Worm (Caenorhabditis elegans) whole organism, late embryonic: ENCODE data around the gene srh-236.
"Not testable (repeated sequence)": the region's sequence is repeated elsewhere in the genome, so short reads cannot be mapped to it uniquely, and the experiment has no call there.

Source experiments
- C08G9.2 ChIP-seq: sonication (generic microtip); optimal IDR thresholded peaks from 2 replicates; lab custom pipeline; 2016; ENCODE audit warnings: mild to moderate bottlenecking, missing genetic modification characterization, moderate library complexity, missing compliant biosample characterization
- C38D4.7 ChIP-seq: fragments of 200-800 bp; sonication (Bioruptor generic); optimal IDR thresholded peaks from 2 replicates; lab custom pipeline; 2018; ENCODE audit warnings: mild to moderate bottlenecking, missing genetic modification characterization, moderate library complexity, missing compliant biosample characterization
- K02D7.2 ChIP-seq: sonication (generic microtip); optimal IDR thresholded peaks from 2 replicates; lab custom pipeline; 2017; ENCODE audit warnings: mild to moderate bottlenecking, missing genetic modification characterization, missing compliant biosample characterization
- K09A11.1 ChIP-seq: sonication (generic microtip); optimal IDR thresholded peaks from 2 replicates; lab custom pipeline; 2017; ENCODE audit warnings: antibody characterized with exemption, mild to moderate bottlenecking, missing genetic modification characterization, missing compliant biosample characterization; ENCODE audit not compliant: insufficient read depth
- Y22D7AL.16 ChIP-seq: sonication (generic microtip); optimal IDR thresholded peaks from 2 replicates; lab custom pipeline; 2016; ENCODE audit warnings: missing genetic modification characterization, missing compliant biosample characterization
- ceh-18 ChIP-seq: sonication (generic microtip); optimal IDR thresholded peaks from 2 replicates; lab custom pipeline; 2016; ENCODE audit warnings: missing genetic modification characterization, missing compliant biosample characterization
- ceh-19 ChIP-seq: fragments of 200-800 bp; sonication (Bioruptor generic); optimal IDR thresholded peaks from 2 replicates; lab custom pipeline; 2018; ENCODE audit warnings: mild to moderate bottlenecking, missing genetic modification characterization, missing compliant biosample characterization
- ceh-2 ChIP-seq: sonication (generic microtip); optimal IDR thresholded peaks from 2 replicates; lab custom pipeline; 2016; ENCODE audit warnings: missing genotype, missing genetic modification characterization, missing compliant biosample characterization
- ceh-22 ChIP-seq: sonication (generic microtip); optimal IDR thresholded peaks from 2 replicates; lab custom pipeline; 2017; ENCODE audit warnings: missing biosample characterization, missing genetic modification characterization
- ceh-34 ChIP-seq: sonication (generic microtip); optimal IDR thresholded peaks from 2 replicates; lab custom pipeline; 2016; ENCODE audit warnings: mild to moderate bottlenecking, missing genetic modification characterization, missing compliant biosample characterization
- ceh-48 ChIP-seq: sonication (generic microtip); optimal IDR thresholded peaks from 2 replicates; lab custom pipeline; 2016; ENCODE audit warnings: missing genetic modification characterization, inconsistent platforms, missing compliant biosample characterization
- che-1 ChIP-seq: sonication (generic microtip); optimal IDR thresholded peaks from 2 replicates; lab custom pipeline; 2016; ENCODE audit warnings: mild to moderate bottlenecking, missing genetic modification characterization, missing compliant biosample characterization
- dmd-4 ChIP-seq: sonication (generic microtip); optimal IDR thresholded peaks from 2 replicates; lab custom pipeline; 2016; ENCODE audit warnings: borderline replicate concordance, missing genetic modification characterization, missing compliant biosample characterization
- ets-4 ChIP-seq: sonication (generic microtip); optimal IDR thresholded peaks from 2 replicates; lab custom pipeline; 2016; ENCODE audit warnings: missing genetic modification characterization, missing compliant biosample characterization
- fax-1 ChIP-seq: sonication (generic microtip); optimal IDR thresholded peaks from 2 replicates; lab custom pipeline; 2016; ENCODE audit warnings: missing genotype, missing genetic modification characterization, missing compliant biosample characterization
- hlh-15 ChIP-seq: sonication (generic microtip); optimal IDR thresholded peaks from 2 replicates; lab custom pipeline; 2016; ENCODE audit warnings: missing genetic modification characterization, missing compliant biosample characterization
- hlh-8 ChIP-seq: sonication (generic microtip); optimal IDR thresholded peaks from 2 replicates; lab custom pipeline; 2016; ENCODE audit warnings: missing genotype, missing genetic modification characterization, missing compliant biosample characterization
- lim-6 ChIP-seq: sonication (generic microtip); optimal IDR thresholded peaks from 2 replicates; lab custom pipeline; 2016; ENCODE audit warnings: missing genetic modification characterization, missing compliant biosample characterization
- lin-11 ChIP-seq: fragments of 200-800 bp; sonication (Bioruptor generic); optimal IDR thresholded peaks from 2 replicates; lab custom pipeline; 2018; ENCODE audit warnings: mild to moderate bottlenecking, missing genetic modification characterization, missing compliant biosample characterization
- pag-3 ChIP-seq: sonication (generic microtip); optimal IDR thresholded peaks from 2 replicates; lab custom pipeline; 2016; ENCODE audit warnings: missing compliant biosample characterization, missing genetic modification characterization, borderline replicate concordance
- pha-2 ChIP-seq: sonication (generic microtip); optimal IDR thresholded peaks from 2 replicates; lab custom pipeline; 2017; ENCODE audit warnings: mild to moderate bottlenecking, missing genetic modification characterization, missing compliant biosample characterization
- pha-4 ChIP-seq: fragments of 150-350 bp; optimal IDR thresholded peaks from 2 replicates; lab custom pipeline; 2018; ENCODE audit warnings: missing biosample characterization, missing genetic modification reagents, missing genetic modification characterization
- rnt-1 ChIP-seq: sonication (generic microtip); optimal IDR thresholded peaks from 2 replicates; lab custom pipeline; 2016; ENCODE audit warnings: missing genetic modification characterization, missing compliant biosample characterization
- sox-2 ChIP-seq: fragments of 200-800 bp; sonication (Bioruptor generic); IDR thresholded peaks from 2 replicates; pipeline ENCODE4 v1.3.6; 2022; ENCODE audit warnings: missing genetic modification reagents, missing genetic modification characterization, missing compliant biosample characterization
- syd-9 ChIP-seq: sonication (generic microtip); optimal IDR thresholded peaks from 2 replicates; lab custom pipeline; 2016; ENCODE audit warnings: mild to moderate bottlenecking, missing genetic modification characterization, moderate library complexity, missing compliant biosample characterization
- unc-3 ChIP-seq, 2 experiments: fragments of 200-800 bp in 1 of 2; sonication (Bioruptor generic) in 1 of 2; sonication (generic microtip) in 1 of 2; conservative IDR thresholded peaks in 1 of 2; optimal IDR thresholded peaks in 1 of 2; 2 replicates each; pipeline versions ENCODE4 v1.3.6 to Lab custom; 2016 to 2022; ENCODE audit warnings: missing compliant biosample characterization in 2 of 2, missing genetic modification characterization in 2 of 2, missing genetic modification reagents in 1 of 2

The srh-236 gene

DNA sequence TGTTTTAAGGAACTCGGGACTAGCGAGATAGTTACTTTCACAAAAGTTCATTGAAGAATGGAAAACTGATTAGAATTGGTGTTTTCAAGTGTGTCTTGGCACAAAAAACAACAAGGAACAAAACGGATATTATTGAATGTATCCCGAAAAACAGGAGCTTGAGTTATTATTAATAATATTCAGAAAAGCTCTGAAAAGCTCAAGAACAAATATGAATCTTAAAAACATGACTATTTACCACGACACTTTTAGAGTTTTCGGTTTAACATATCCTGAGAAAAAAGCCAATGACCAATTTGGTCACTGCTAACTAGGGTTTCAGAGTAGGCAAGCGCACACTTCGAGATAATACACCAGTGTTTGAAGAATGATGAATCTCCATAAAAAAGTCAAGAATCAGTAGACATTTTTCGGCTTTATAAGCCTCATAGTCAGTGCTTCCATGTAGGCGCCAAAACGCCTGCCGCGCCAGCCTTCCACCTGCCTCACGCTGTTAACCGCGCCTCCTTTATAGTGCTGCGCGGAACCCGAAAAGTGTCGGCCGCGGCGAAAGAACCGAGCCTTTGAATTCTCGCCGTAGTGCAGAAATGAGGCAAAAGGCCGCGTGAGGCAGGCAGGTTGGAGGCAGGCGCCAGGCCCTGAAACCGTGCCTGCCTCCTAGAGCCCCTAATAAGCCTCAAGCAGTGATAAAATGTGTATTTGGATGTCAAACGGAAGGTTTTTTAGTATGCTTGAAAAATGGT lies at the start of gene srh-236:
srh-236 (minus strand) TSS at position 51 of the 743 bp plus-strand sequence.
- no peak for TF ChIP-seq dmd-4 (tag; lab: Kevin White, UChicago)
- peak; percentile 59 for TF ChIP-seq pag-3 (tag; lab: Kevin White, UChicago)

DNA sequence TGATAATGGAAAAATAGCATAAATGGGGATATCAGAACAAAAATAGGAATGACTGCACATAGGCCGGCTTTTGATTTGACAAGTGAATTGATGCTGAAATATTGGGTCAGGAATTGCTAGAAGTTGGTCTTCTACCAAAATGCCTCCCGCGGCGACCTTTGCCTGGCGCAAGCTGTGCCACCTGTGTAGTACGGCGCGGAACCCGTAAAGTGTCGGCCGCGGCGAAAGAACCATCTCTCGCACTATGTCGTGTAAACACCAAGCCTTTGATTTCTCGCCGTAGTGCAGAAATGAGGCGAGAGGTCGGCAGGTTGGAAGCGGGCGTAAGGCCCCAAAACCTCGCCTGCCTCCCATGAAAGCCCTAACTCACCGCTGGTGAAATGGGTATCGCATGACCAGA lies 49.5 kb upstream of the srh-236 start:
- peak; percentile 43 for TF ChIP-seq pag-3 (tag; lab: Kevin White, UChicago)
- no peak for TF ChIP-seq syd-9 (tag; lab: Kevin White, UChicago)
- TF ChIP-seq hlh-15 (tag; lab: Kevin White, UChicago) = no peak

DNA sequence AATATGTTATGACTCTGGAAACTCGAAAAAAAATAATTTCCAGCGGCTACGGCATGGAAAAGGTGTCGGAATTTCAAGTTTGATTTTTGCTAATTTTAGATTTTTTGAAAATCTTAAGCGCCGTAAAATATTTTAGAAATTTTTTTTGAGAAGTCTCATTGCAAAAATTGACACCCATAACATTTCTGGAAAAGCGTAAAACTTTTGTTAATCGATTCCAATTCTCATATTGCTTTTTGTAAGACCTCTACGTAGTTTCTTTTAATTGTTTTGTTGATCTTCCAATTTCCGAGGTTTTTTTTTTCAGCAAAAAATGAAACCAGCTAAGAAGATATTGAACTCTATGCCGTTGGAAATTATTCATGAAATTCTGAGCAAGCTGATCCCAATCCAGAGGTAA lies 47.0 kb upstream of the srh-236 start, which contains the start of gene fbxa-85:
fbxa-85 (plus strand) TSS at position 301 of the 400 bp plus-strand sequence.
- TF ChIP-seq ets-4 (no peak), fax-1 (no peak), ceh-48 (tag; lab: Kevin White, UChicago) (no peak), lim-6 (no peak), C08G9.2 (no peak), K09A11.1 (tag; lab: Kevin White, UChicago) (no peak), syd-9 (tag; lab: Kevin White, UChicago) (no peak), pha-2 (no peak), ceh-19 (no peak), dmd-4 (tag; lab: Kevin White, UChicago) (no peak), che-1 (tag; lab: Kevin White, UChicago) (no peak)

DNA sequence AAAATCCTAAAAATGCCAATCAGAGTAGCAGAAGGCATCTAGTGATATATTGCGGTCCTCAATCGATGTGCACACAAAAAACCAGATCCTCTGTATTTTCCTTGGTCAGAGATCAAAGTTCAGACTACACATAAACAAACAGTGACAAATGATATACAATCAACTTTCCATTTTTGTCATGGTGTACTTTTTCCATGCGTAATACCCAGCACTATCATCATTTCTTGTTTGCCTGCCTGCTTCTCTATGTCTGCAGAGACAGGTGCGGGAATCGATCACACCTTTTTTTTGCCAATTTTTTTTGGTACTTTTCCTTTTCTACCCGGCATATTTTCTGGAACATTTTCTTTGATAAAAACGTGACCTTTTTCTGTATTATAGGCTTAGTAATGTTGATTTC lies 46.4 kb upstream of the srh-236 start:
- TF ChIP-seq C38D4.7 = no peak
- no peak for TF ChIP-seq C08G9.2
- no peak for TF ChIP-seq K09A11.1 (tag; lab: Kevin White, UChicago)
- TF ChIP-seq Y22D7AL.16 (tag; lab: Kevin White, UChicago) = no peak

DNA sequence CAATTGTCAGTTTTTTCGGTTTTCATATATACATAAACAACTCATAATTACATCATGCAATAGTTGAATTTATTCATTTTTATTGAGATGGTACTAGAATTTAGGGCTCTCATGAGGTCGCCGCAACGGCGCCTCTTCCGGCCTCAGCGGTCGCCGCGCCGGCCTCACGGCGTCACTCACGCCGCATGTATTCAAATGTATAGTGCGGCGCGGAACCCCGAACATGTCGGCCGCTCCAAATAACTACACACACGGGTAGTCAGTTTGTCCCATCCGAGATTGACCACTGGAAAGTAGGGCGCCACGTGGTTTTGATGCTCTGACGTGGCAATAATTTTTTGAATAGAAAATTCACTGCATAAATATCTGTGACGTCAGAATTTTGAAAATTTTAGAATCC lies 45.8 kb upstream of the srh-236 start:
- no peak for TF ChIP-seq ceh-18 (tag; lab: Kevin White, UChicago)
- no peak for TF ChIP-seq ceh-2 (tag; lab: Kevin White, UChicago)
- TF ChIP-seq fax-1 = no peak
- no peak for TF ChIP-seq ceh-22 (tag; lab: Kevin White, UChicago)
- TF ChIP-seq unc-3 (GFP tag; conservative IDR thresholded peaks at IDR 0.05; lab: Robert Waterston, UW) = no peak
- no peak for TF ChIP-seq unc-3 (tag; optimal IDR thresholded peaks at IDR 0.05; lab: Kevin White, UChicago)
- no peak for TF ChIP-seq sox-2 (GFP tag; lab: Robert Waterston, UW)
- no peak for TF ChIP-seq che-1 (tag; lab: Kevin White, UChicago)
- TF ChIP-seq K09A11.1 (tag; lab: Kevin White, UChicago) = no peak
- no peak for TF ChIP-seq pha-4 (tag; lab: Kevin White, UChicago)
- TF ChIP-seq, all 69 proteins: peak for 0

DNA sequence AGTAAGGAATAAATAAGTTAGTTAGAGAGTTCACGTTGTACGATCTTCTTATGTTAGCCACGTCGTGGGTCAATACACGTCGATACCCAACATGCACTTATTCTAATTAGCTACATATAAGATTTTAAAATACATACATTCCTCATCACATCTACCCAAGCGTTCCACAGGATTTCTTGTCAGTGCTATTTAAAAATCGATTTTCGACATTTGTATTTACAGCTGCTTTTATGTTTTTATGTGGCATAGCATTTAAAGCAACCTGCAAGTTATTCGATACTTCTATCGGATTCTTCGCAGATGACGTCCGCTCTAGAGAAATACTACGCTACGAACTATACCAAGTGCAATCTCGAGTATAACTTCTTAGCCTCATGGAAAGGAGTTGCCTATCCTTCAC lies 43.6 kb upstream of the srh-236 start, which contains the start of gene srh-115:
srh-115 (plus strand) TSS at position 301 of the 400 bp plus-strand sequence.
- TF ChIP-seq hlh-8 (tag; lab: Kevin White, UChicago) (no peak), rnt-1 (tag; lab: Kevin White, UChicago) (no peak), K02D7.2 (tag; lab: Kevin White, UChicago) (no peak)
- TF ChIP-seq, all 69 proteins: peak for 0

DNA sequence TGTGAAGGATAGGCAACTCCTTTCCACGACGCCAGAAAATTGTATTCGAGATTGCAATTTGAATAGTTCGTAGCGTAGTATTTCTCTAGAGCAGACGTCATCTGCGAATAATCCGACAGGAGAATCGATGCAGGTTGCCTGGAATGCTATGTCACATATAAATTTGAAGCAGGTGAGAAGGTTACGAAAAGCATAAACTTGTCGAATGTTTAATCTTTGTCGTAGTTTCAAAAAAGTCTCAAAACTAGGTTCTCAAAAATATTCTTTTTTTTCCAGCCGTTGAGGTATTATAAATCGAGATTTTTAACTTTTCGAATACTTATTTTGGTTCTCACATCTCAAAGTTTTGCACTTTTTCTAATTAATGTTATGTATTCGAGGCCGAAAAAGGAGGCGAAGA lies 43.2 kb upstream of the srh-236 start, which contains the start of gene srh-116:
srh-116 (minus strand) TSS at position 101 of the 400 bp plus-strand sequence.
- TF ChIP-seq ceh-34, rnt-1, lin-11 (tag; lab: Kevin White, UChicago): not testable (repeated sequence)
- TF ChIP-seq, all 69 proteins: peak for 0; not testable (repeated sequence) for 69
